Worm (Caenorhabditis elegans): ENCODE results near the gene T26C12.3.

Gene T26C12.3

ce11 chrIV:3278822-3279221 lies 5.6 kb upstream of the T26C12.3 start:
- no peak for TF ChIP-seq dpl-1 (GFP tag; optimal IDR thresholded peaks at IDR 0.05)
- TF ChIP-seq hpl-2 (GFP tag; optimal IDR thresholded peaks at IDR 0.05) = no peak
- no peak for TF ChIP-seq efl-1 (optimal IDR thresholded peaks at IDR 0.05)
- TF ChIP-seq efl-1 (GFP tag; optimal IDR thresholded peaks at IDR 0.05 in 1 of 2) = no peak
- TF ChIP-seq C34B4.2 (tag; optimal IDR thresholded peaks at IDR 0.05) = no peak
- TF ChIP-seq ceh-90 (tag; optimal IDR thresholded peaks at IDR 0.05) = no peak
- no peak for TF ChIP-seq nhr-12 (tag; optimal IDR thresholded peaks at IDR 0.05)
- TF ChIP-seq ets-5 (GFP tag; IDR thresholded peaks at IDR 0.05) = no peak
- TF ChIP-seq skn-1 (tag; optimal IDR thresholded peaks at IDR 0.05) = no peak
- no peak for TF ChIP-seq ztf-11 (tag; optimal IDR thresholded peaks at IDR 0.05)
- TF ChIP-seq snpc-4 (tag; optimal IDR thresholded peaks at IDR 0.05) = no peak
- TF ChIP-seq mdl-1 (tag; optimal IDR thresholded peaks at IDR 0.05) = no peak
- no peak for TF ChIP-seq nhr-71 (tag; optimal IDR thresholded peaks at IDR 0.05)
- TF ChIP-seq fkh-10 (GFP tag; optimal IDR thresholded peaks at IDR 0.05) = no peak
- TF ChIP-seq nhr-84 (tag; optimal IDR thresholded peaks at IDR 0.05) = no peak

DNA sequence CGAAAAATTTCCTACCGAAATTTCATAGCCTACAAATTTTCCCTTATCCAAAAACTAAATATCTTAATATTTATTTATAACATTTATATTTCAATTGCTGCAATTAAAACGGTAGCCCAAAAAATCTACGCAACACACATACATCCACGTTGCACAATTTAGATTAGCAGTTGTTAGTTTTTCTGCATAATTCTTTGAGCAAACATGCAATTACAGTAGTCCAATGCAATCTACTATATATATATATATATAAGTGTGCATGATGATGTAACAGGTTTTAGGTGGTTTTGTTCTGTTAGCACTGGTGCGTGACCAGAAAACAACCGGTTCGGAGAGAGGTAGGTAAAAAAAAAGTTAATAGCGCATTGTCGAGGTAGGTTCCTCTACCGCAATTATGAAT lies 1.9 kb downstream of the T26C12.3 start:
- no peak for TF ChIP-seq egl-27 (tag; optimal IDR thresholded peaks at IDR 0.05)
- no peak for TF ChIP-seq ceh-8 (GFP tag; optimal IDR thresholded peaks at IDR 0.05)
- TF ChIP-seq efl-3 (GFP tag; optimal IDR thresholded peaks at IDR 0.05) = no peak
- no peak for TF ChIP-seq pax-3 (tag; optimal IDR thresholded peaks at IDR 0.05)
- no peak for TF ChIP-seq lin-14 (GFP tag; optimal IDR thresholded peaks at IDR 0.05)
- TF ChIP-seq grh-1 (GFP tag; IDR thresholded peaks at IDR 0.05) = no peak
- TF ChIP-seq Y116A8C.19 (tag; optimal IDR thresholded peaks at IDR 0.05; ENCODE audit: borderline replicate concordance) = no peak
- TF ChIP-seq rnt-1 (tag; optimal IDR thresholded peaks at IDR 0.05) = no peak
- TF ChIP-seq nhr-85 (tag) = no peak
- no peak for TF ChIP-seq unc-62 (GFP tag; optimal IDR thresholded peaks at IDR 0.05)
- no peak for TF ChIP-seq mep-1 (tag; optimal IDR thresholded peaks at IDR 0.05)
- no peak for TF ChIP-seq mdl-1 (tag; optimal IDR thresholded peaks at IDR 0.05)
- no peak for TF ChIP-seq nhr-84 (tag; optimal IDR thresholded peaks at IDR 0.05)
- TF ChIP-seq lin-13 (GFP tag; optimal IDR thresholded peaks at IDR 0.05) = no peak
- TF ChIP-seq nhr-71 (tag; optimal IDR thresholded peaks at IDR 0.05) = no peak
- TF ChIP-seq nhr-28 (tag; optimal IDR thresholded peaks at IDR 0.05) = no peak
- no peak for TF ChIP-seq ztf-4 (tag; optimal IDR thresholded peaks at IDR 0.05)

ce11 chrIV:3267581-3267980 lies 5.6 kb downstream of the T26C12.3 start, which contains the start of gene clec-173:
clec-173 (minus strand) TSS chrIV:3267681.
- TF ChIP-seq blmp-1 (tag; optimal IDR thresholded peaks at IDR 0.05) (no peak), isw-1 (GFP tag; IDR thresholded peaks at IDR 0.05) (no peak), Y116A8C.19 (tag; optimal IDR thresholded peaks at IDR 0.05; ENCODE audit: borderline replicate concordance) (no peak), nhr-11 (tag; optimal IDR thresholded peaks at IDR 0.05) (no peak), C34B4.2 (tag; optimal IDR thresholded peaks at IDR 0.05) (no peak), nhr-76 (tag; optimal IDR thresholded peaks at IDR 0.05) (no peak), aha-1 (tag; optimal IDR thresholded peaks at IDR 0.05) (no peak), zag-1 (tag; optimal IDR thresholded peaks at IDR 0.05) (no peak), fkh-8 (tag; optimal IDR thresholded peaks at IDR 0.05) (no peak), nhr-47 (tag; optimal IDR thresholded peaks at IDR 0.05) (no peak), hpl-2 (GFP tag; optimal IDR thresholded peaks at IDR 0.05) (no peak)

- TF ChIP-seq ama-1 (optimal IDR thresholded peaks at IDR 0.05) = no peak
- no peak for TF ChIP-seq nhr-237 (tag; optimal IDR thresholded peaks at IDR 0.05)
- TF ChIP-seq jun-1 (tag; optimal IDR thresholded peaks at IDR 0.05) = no peak
- TF ChIP-seq F16B12.6 (tag; optimal IDR thresholded peaks at IDR 0.05) = no peak
- TF ChIP-seq lin-13 (GFP tag; optimal IDR thresholded peaks at IDR 0.05) = no peak
- no peak for TF ChIP-seq C16A3.4 (tag; optimal IDR thresholded peaks at IDR 0.05)
- TF ChIP-seq efl-1 (optimal IDR thresholded peaks at IDR 0.05) = no peak
- no peak for TF ChIP-seq efl-1 (GFP tag; optimal IDR thresholded peaks at IDR 0.05 in 1 of 2)
- TF ChIP-seq aly-2 (tag; optimal IDR thresholded peaks at IDR 0.05) = no peak
Observed at ce11 chrIV:3266841-3267240, 6.4 kb downstream of the T26C12.3 start.
